Fruit fly (Drosophila melanogaster): ENCODE measurements around the gene wol.
A peak's percentile ranks its signal among the peaks of the same experiment; 100 is the strongest.

The wol gene

dm6 chr2L:8326414-8327271, 23.9 kb upstream of the wol start:
- TF ChIP-seq CTCF (optimal IDR thresholded peaks at IDR 0.05) (no peak), CG8478 (optimal IDR thresholded peaks at IDR 0.05) (no peak)

dm6 chr2L:8325150-8325549, 22.4 kb upstream of the wol start, which contains the start of gene CG7781:
Gene CG7781, minus strand, starts transcription at chr2L:8325409.
- TF ChIP-seq CG8478 (optimal IDR thresholded peaks at IDR 0.05) (no peak), CTCF (optimal IDR thresholded peaks at IDR 0.05) (no peak)

- TF ChIP-seq CG8478 (optimal IDR thresholded peaks at IDR 0.05) (no peak), CTCF (optimal IDR thresholded peaks at IDR 0.05) (no peak)
Measured at dm6 chr2L:8319858-8320525, 17.2 kb upstream of the wol start, which contains the start of the genes mtsh and strat. Gene mtsh, minus strand, starts transcription at chr2L:8319908. Gene strat, plus strand, starts transcription at chr2L:8320328.

DNA sequence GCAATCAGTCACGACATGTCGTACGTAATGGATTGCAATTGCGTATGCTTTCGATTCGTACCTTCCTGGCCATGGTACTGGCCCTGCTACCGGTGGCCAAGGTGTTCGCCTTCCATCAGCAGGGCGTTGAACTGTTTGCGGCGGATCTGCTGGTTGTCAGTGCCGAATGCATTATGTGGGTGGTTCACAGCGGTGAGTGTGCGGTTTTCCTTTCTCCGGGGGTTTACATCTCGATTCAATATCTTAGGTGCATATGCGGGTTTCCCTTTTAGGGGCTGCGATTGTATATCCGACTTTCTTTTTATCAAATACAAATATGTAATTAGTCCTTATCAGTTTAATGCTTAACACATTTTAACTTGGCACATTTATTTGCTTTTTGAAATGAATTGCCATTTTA, 9.0 kb upstream of the wol start:
- TF ChIP-seq CG8478 (optimal IDR thresholded peaks at IDR 0.05) (no peak), CTCF (optimal IDR thresholded peaks at IDR 0.05) (no peak)

- TF ChIP-seq CG8478 (optimal IDR thresholded peaks at IDR 0.05) (no peak), CTCF (optimal IDR thresholded peaks at IDR 0.05) (no peak)
Measured at dm6 chr2L:8311091-8311490, 8.3 kb upstream of the wol start, which contains the start of the genes CG7810 and CG7806. Gene CG7810, minus strand, starts transcription at chr2L:8311195. Gene CG7806, plus strand, starts transcription at chr2L:8311399.

DNA sequence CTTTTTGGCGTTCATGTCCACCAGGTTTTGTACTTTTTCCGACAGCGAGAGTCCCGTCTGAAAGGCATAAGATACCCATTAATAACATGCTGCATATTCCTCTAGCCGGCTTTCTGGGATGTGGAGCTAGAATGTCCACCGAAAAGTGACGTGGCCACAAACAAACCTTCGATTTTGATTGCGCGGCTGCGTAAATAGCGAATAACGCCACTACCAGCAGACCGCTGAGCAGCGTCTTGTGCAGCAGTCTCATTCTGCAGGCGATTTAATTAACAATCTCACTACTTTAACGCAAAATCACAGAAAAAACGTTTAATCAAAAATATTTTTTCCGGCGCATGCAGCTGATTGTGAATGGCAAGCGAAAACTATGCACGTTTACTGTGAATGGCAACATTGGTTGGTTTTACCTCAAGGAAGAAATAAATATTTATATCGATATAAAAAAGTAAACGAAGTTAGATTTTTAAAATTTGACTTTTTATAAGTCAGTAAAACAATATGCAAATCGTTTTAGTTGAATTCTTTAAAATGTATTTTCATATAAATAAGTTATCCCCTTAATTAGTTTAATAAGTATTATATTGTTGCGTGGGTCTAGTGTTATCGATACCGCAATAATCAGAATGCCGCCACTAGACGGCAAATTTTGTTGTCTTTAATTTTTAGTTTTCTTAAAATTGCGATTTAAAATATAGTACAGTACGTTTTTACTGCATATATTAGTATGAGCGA, 5.2 kb upstream of the wol start, which contains the start of the genes Ostgamma and Mettl14:
TSS of gene Ostgamma (minus strand) at position 376 of the 735 bp plus-strand sequence.
TSS of gene Mettl14 (plus strand) at position 611 of the 735 bp plus-strand sequence.
- no peak for TF ChIP-seq CTCF (optimal IDR thresholded peaks at IDR 0.05)
- TF ChIP-seq CG8478 (optimal IDR thresholded peaks at IDR 0.05), result no peak

- no peak for TF ChIP-seq CTCF (optimal IDR thresholded peaks at IDR 0.05)
- TF ChIP-seq CG8478 (optimal IDR thresholded peaks at IDR 0.05), result no peak
Measured at dm6 chr2L:8305409-8305808, 2.6 kb upstream of the wol start, which contains the start of gene CG7840. Gene CG7840, plus strand, starts transcription at chr2L:8305586.

dm6 chr2L:8304635-8305034, 1.9 kb upstream of the wol start:
- TF ChIP-seq CTCF (optimal IDR thresholded peaks at IDR 0.05) (no peak), CG8478 (optimal IDR thresholded peaks at IDR 0.05) (no peak)

dm6 chr2L:8300220-8301167, 2.3 kb downstream of the wol start, which contains the start of gene Btk:
Gene Btk, minus strand, starts transcription at chr2L:8301079.
- TF ChIP-seq CTCF (optimal IDR thresholded peaks at IDR 0.05), result peak in 1 of 2 experiments; percentile 44
- no peak for TF ChIP-seq CG8478 (optimal IDR thresholded peaks at IDR 0.05)

dm6 chr2L:8299194-8299811, 3.5 kb downstream of the wol start:
- TF ChIP-seq CG8478 (optimal IDR thresholded peaks at IDR 0.05) (no peak), CTCF (optimal IDR thresholded peaks at IDR 0.05) (no peak)

DNA sequence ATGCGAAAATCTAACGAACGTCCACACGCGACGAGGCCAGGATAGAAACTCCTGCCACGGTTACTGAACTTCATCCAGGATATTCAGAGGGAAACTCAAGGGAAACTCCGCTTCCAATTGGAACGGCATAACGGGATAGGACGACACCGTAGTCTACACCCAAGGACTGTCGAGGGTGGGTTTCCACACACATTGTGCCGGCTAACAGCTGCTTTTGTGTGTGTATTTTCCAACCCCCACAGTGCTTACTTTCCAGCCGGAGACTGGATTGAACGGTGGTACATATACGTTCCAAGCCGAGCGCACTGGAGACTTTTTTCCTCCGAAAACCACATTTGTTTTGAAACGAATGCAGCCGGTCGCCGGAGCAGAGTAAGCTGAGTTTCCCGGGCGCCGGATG, 5.7 kb downstream of the wol start:
- TF ChIP-seq CTCF (optimal IDR thresholded peaks at IDR 0.05) (no peak), CG8478 (optimal IDR thresholded peaks at IDR 0.05) (no peak)

- TF ChIP-seq CTCF (optimal IDR thresholded peaks at IDR 0.05) (no peak), CG8478 (optimal IDR thresholded peaks at IDR 0.05) (no peak)
Measured at dm6 chr2L:8296395-8296794, 6.4 kb downstream of the wol start.

- TF ChIP-seq CTCF (optimal IDR thresholded peaks at IDR 0.05), result no peak
- TF ChIP-seq CG8478 (optimal IDR thresholded peaks at IDR 0.05), result no peak
Measured at dm6 chr2L:8294043-8294442, 8.7 kb downstream of the wol start.

Measured in S2 (cell line).